Fruit fly (Drosophila melanogaster): ENCODE data around the gene CG9192.
A peak's percentile ranks its signal among the peaks of the same experiment; 100 is the strongest.

CG9192 gene

dm6 chr3L:1269013-1269412, 30.9 kb upstream of the CG9192 start:
- TF ChIP-seq Drgx (GFP tag; IDR thresholded peaks at IDR 0.05) (0 out of 2 replicates have a peak, but pooled peaks have one; percentile 29), sd (tag; optimal IDR thresholded peaks at IDR 0.05) (peak; percentile 85), CG14860 (GFP tag; IDR thresholded peaks at IDR 0.05; ENCODE audit: partially characterized antibody) (0 out of 3 replicates have a peak, but pooled peaks have one; percentile 10), NC2β (GFP tag; optimal IDR thresholded peaks at IDR 0.05) (no peak), HmgZ (tag; optimal IDR thresholded peaks at IDR 0.05) (no peak), repo (GFP tag; optimal IDR thresholded peaks at IDR 0.05) (no peak), CG12391 (tag; optimal IDR thresholded peaks at IDR 0.05) (no peak), btn (GFP tag; optimal IDR thresholded peaks at IDR 0.05) (no peak), ato (GFP tag; IDR thresholded peaks at IDR 0.05; ENCODE audit: partially characterized antibody) (0 out of 2 replicates have a peak, but pooled peaks have one; percentile 21), croc (GFP tag; conservative IDR thresholded peaks at IDR 0.05) (no peak), CG4424 (GFP tag; optimal IDR thresholded peaks at IDR 0.05) (no peak), Xrp1 (GFP tag; IDR thresholded peaks at IDR 0.05) (no peak), sens-2 (GFP tag; IDR thresholded peaks at IDR 0.05) (no peak)

- TF ChIP-seq CG12155 (GFP tag; optimal IDR thresholded peaks at IDR 0.05) (no peak), Blimp-1 (GFP tag; optimal IDR thresholded peaks at IDR 0.05) (peak; percentile 83), croc (GFP tag; conservative IDR thresholded peaks at IDR 0.05) (no peak), CG13894 (tag; optimal IDR thresholded peaks at IDR 0.05) (peak; percentile 31), NK7.1 (GFP tag; optimal IDR thresholded peaks at IDR 0.05) (no peak), Eip74EF (GFP tag; optimal IDR thresholded peaks at IDR 0.05) (peak in 1 of 2 experiments; percentile 73), E2f2 (GFP tag; IDR thresholded peaks at IDR 0.05) (no peak), CG32772 (GFP tag; IDR thresholded peaks at IDR 0.05) (no peak), nau (GFP tag; optimal IDR thresholded peaks at IDR 0.05) (no peak), grn (GFP tag; optimal IDR thresholded peaks at IDR 0.05) (peak; percentile 44), CG3163 (GFP tag; optimal IDR thresholded peaks at IDR 0.05) (no peak), HLH4C (GFP tag; IDR thresholded peaks at IDR 0.05; ENCODE audit: partially characterized antibody) (no peak), hb (GFP tag; IDR thresholded peaks at IDR 0.05; ENCODE audit: partially characterized antibody) (no peak), CG7786 (GFP tag; optimal IDR thresholded peaks at IDR 0.05) (no peak), nom (GFP tag; optimal IDR thresholded peaks at IDR 0.05) (peak; percentile 26), Mad (GFP tag; optimal IDR thresholded peaks at IDR 0.05) (no peak), CG10267 (tag; optimal IDR thresholded peaks at IDR 0.05) (no peak), sd (tag; optimal IDR thresholded peaks at IDR 0.05) (peak; percentile 10), ara (GFP tag; IDR thresholded peaks at IDR 0.05) (peak; percentile 10; the same call in 1 of the 2 replicates), CG10147 (GFP tag; optimal IDR thresholded peaks at IDR 0.05) (no peak), CG11695 (GFP tag; IDR thresholded peaks at IDR 0.05) (0 out of 3 replicates have a peak, but pooled peaks have one; percentile 8), cas (GFP tag; IDR thresholded peaks at IDR 0.05) (no peak), esg (GFP tag; conservative IDR thresholded peaks at IDR 0.05) (no peak), mam (GFP tag; optimal IDR thresholded peaks at IDR 0.05) (no peak), cad (GFP tag; optimal IDR thresholded peaks at IDR 0.05) (no peak), vfl (GFP tag; optimal IDR thresholded peaks at IDR 0.05) (no peak), sens (GFP tag) (peak; percentile 28), D (optimal IDR thresholded peaks at IDR 0.05) (no peak), D (GFP tag; optimal IDR thresholded peaks at IDR 0.05) (no peak), ewg (GFP tag; optimal IDR thresholded peaks at IDR 0.05) (no peak), CG10565 (GFP tag; optimal IDR thresholded peaks at IDR 0.05) (no peak), CG11085 (GFP tag; IDR thresholded peaks at IDR 0.05) (no peak), z (GFP tag; IDR thresholded peaks at IDR 0.05) (peak; percentile 88), CG18619 (GFP tag; optimal IDR thresholded peaks at IDR 0.05) (no peak), CG2129 (GFP tag; IDR thresholded peaks at IDR 0.05; ENCODE audit: partially characterized antibody) (no peak), CG6813 (GFP tag; optimal IDR thresholded peaks at IDR 0.05) (no peak), CG5180 (GFP tag; optimal IDR thresholded peaks at IDR 0.05) (peak; percentile 90), CG10959 (GFP tag; IDR thresholded peaks at IDR 0.05) (no peak)
These were observed 27.4 kb upstream of the CG9192 start for dm6 chr3L:1265423-1266002.

All from whole organism, embryonic.